Worm (Caenorhabditis elegans) whole organism, L1 larva: Measurements from ENCODE around the gene cpg-18.
A peak's percentile ranks its signal among the peaks of the same experiment; 100 is the strongest.

Experiments
- efl-3 ChIP-seq: fragments of 200-800 bp; sonication (Bioruptor generic); optimal IDR thresholded peaks from 2 replicates; lab custom pipeline; 2018; ENCODE audit warnings: mild to moderate bottlenecking, missing genetic modification characterization, missing compliant biosample characterization
- elt-2 ChIP-seq: sonication (generic microtip); optimal IDR thresholded peaks from 2 replicates; lab custom pipeline; 2016; ENCODE audit warnings: missing genetic modification characterization, mild to moderate bottlenecking, inconsistent platforms, missing compliant biosample characterization, missing genetic modification reagents
- fkh-4 ChIP-seq: sonication (generic microtip); optimal IDR thresholded peaks from 2 replicates; lab custom pipeline; 2016; ENCODE audit warnings: missing compliant biosample characterization, missing genetic modification characterization, borderline replicate concordance
- isw-1 ChIP-seq: fragments of 200-800 bp; sonication (Bioruptor generic); IDR thresholded peaks from 2 replicates; pipeline ENCODE4 v1.3.6; 2022; ENCODE audit warnings: missing genetic modification characterization, missing compliant biosample characterization
- lin-35 ChIP-seq, 2 experiments: fragments of 150-350 bp; optimal IDR thresholded peaks; 2 replicates each; lab custom pipeline; 2014; ENCODE audit warnings: missing biosample characterization in 2 of 2, missing genetic modification characterization in 2 of 2, missing genetic modification reagents in 2 of 2
- nhr-11 ChIP-seq: fragments of 150-350 bp; optimal IDR thresholded peaks from 2 replicates; lab custom pipeline; 2014; ENCODE audit warnings: missing biosample characterization, missing genetic modification characterization
- nhr-28 ChIP-seq: fragments of 150-350 bp; optimal IDR thresholded peaks from 2 replicates; lab custom pipeline; 2014; ENCODE audit warnings: missing biosample characterization, missing genetic modification characterization
- sup-37 ChIP-seq: fragments of 200-800 bp; sonication (Bioruptor generic); optimal IDR thresholded peaks from 2 replicates; lab custom pipeline; 2018; ENCODE audit warnings: mild to moderate bottlenecking, missing genetic modification characterization, missing compliant biosample characterization
- unc-62 ChIP-seq: fragments of 150-350 bp; optimal IDR thresholded peaks from 2 replicates; lab custom pipeline; 2014; ENCODE audit warnings: missing biosample characterization, missing genetic modification reagents, missing genetic modification characterization
- zag-1 ChIP-seq: fragments of 150-350 bp; optimal IDR thresholded peaks from 2 replicates; lab custom pipeline; 2014; ENCODE audit warnings: missing biosample characterization, missing genetic modification characterization
- ztf-11 ChIP-seq, 2 experiments: sonication (generic microtip); optimal IDR thresholded peaks; 2 replicates each; lab custom pipeline; 2016 to 2017; ENCODE audit warnings: missing genetic modification characterization in 2 of 2, missing biosample characterization in 1 of 2, missing compliant biosample characterization in 1 of 2
- ztf-4 ChIP-seq: fragments of 150-350 bp; optimal IDR thresholded peaks from 2 replicates; lab custom pipeline; 2014; ENCODE audit warnings: missing biosample characterization, missing genetic modification characterization

DNA sequence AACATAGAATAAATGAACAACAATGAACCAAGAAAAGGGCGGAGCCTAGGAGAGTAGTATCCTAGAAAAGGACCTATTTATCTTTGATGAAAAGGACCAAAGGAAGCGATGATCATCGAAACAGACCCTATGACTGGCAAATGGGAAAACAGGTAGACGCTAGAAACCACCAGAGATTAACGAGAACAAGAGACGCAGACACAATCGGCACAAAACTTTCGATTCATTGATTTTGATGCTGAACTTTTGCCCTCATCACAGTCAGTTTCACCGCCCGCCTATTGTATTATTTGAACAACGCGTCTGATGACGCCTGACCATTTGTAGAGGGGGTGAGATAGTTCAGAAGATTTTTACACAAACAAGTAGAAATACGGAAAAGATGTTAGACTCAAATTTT is 30.8 kb downstream of the cpg-18 start:
- TF ChIP-seq isw-1 (GFP tag; lab: Robert Waterston, UW) (no peak), ztf-11 (tag; optimal IDR thresholded peaks at IDR 0.05; lab: Kevin White, UChicago) (no peak), fkh-4 (tag; lab: Kevin White, UChicago) (no peak), lin-35 (GFP tag; optimal IDR thresholded peaks at IDR 0.05; lab: Kevin White, UChicago) (peak in 1 of 2 experiments; percentile 64), zag-1 (no peak), ztf-4 (tag; lab: Kevin White, UChicago) (no peak), nhr-28 (tag; lab: Kevin White, UChicago) (no peak), sup-37 (GFP tag; lab: Kevin White, UChicago) (no peak), elt-2 (tag; lab: Kevin White, UChicago) (no peak), unc-62 (no peak), nhr-11 (tag; lab: Kevin White, UChicago) (no peak), efl-3 (GFP tag; lab: Kevin White, UChicago) (no peak)
